Worm (Caenorhabditis elegans) whole organism, L2 larva: ENCODE data around the gene nspc-18.

Source experiments
- nhr-11 ChIP-seq: fragments of 150-350 bp; optimal IDR thresholded peaks from 2 replicates; lab custom pipeline; 2014; ENCODE audit warnings: missing biosample characterization, missing genetic modification characterization
- nhr-23 ChIP-seq: fragments of 150-350 bp; optimal IDR thresholded peaks from 2 replicates; lab custom pipeline; 2014; ENCODE audit warnings: missing biosample characterization, missing genetic modification reagents, missing genetic modification characterization
- zag-1 ChIP-seq: fragments of 150-350 bp; optimal IDR thresholded peaks from 2 replicates; lab custom pipeline; 2014; ENCODE audit warnings: missing biosample characterization, missing genetic modification characterization

DNA sequence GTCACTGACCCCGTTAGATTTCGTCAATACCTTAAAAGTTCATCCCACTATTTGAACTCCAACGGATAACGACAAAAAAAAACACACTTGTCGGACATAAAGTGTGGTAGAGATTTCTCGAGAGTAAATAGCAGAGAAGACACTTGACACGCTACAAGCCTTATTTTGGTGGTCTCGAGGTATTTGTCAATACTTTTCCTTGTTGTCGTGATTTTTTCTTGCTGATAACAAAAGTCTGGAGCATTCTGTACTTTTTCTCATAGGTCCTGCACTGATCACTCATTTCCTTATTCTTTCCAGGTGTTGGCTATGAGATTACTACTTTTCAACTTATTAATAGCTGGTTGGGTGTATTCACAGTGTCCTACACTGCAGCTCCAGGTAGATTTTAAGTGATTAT, 45.0 kb upstream of the nspc-18 start, which contains the start of gene lron-1:
- no peak for TF ChIP-seq zag-1 (tag; lab: Kevin White, UChicago)
- no peak for TF ChIP-seq nhr-11 (tag; lab: Kevin White, UChicago)
- no peak for TF ChIP-seq nhr-23 (tag; lab: Kevin White, UChicago)
